Worm (Caenorhabditis elegans) whole organism, late embryonic: Measurements from ENCODE around the gene cec-4.
A peak's percentile ranks its signal among the peaks of the same experiment; 100 is the strongest.

Source experiments
- C38D4.7 ChIP-seq: fragments of 200-800 bp; sonication (Bioruptor generic); optimal IDR thresholded peaks from 2 replicates; lab custom pipeline; 2018; ENCODE audit warnings: mild to moderate bottlenecking, missing genetic modification characterization, moderate library complexity, missing compliant biosample characterization
- F13H6.1 ChIP-seq: sonication (generic microtip); optimal IDR thresholded peaks from 2 replicates; lab custom pipeline; 2016; ENCODE audit warnings: missing genetic modification characterization, missing compliant biosample characterization
- Y22D7AL.16 ChIP-seq: sonication (generic microtip); optimal IDR thresholded peaks from 2 replicates; lab custom pipeline; 2016; ENCODE audit warnings: missing genetic modification characterization, missing compliant biosample characterization
- ahr-1 ChIP-seq: sonication (generic microtip); optimal IDR thresholded peaks from 2 replicates; lab custom pipeline; 2016; ENCODE audit warnings: missing genetic modification characterization, missing compliant biosample characterization
- ama-1 ChIP-seq: fragments of 150-350 bp; optimal IDR thresholded peaks from 2 replicates; lab custom pipeline; 2014
- ceh-18 ChIP-seq: sonication (generic microtip); optimal IDR thresholded peaks from 2 replicates; lab custom pipeline; 2016; ENCODE audit warnings: missing genetic modification characterization, missing compliant biosample characterization
- ceh-19 ChIP-seq: fragments of 200-800 bp; sonication (Bioruptor generic); optimal IDR thresholded peaks from 2 replicates; lab custom pipeline; 2018; ENCODE audit warnings: mild to moderate bottlenecking, missing genetic modification characterization, missing compliant biosample characterization
- ceh-24 ChIP-seq: sonication (generic microtip); optimal IDR thresholded peaks from 2 replicates; lab custom pipeline; 2016; ENCODE audit warnings: mild to moderate bottlenecking, missing genetic modification characterization, missing compliant biosample characterization
- ceh-48 ChIP-seq: sonication (generic microtip); optimal IDR thresholded peaks from 2 replicates; lab custom pipeline; 2016; ENCODE audit warnings: missing genetic modification characterization, inconsistent platforms, missing compliant biosample characterization
- che-1 ChIP-seq: sonication (generic microtip); optimal IDR thresholded peaks from 2 replicates; lab custom pipeline; 2016; ENCODE audit warnings: mild to moderate bottlenecking, missing genetic modification characterization, missing compliant biosample characterization
- elt-2 ChIP-seq: sonication (generic microtip); optimal IDR thresholded peaks from 2 replicates; lab custom pipeline; 2016; ENCODE audit warnings: missing genetic modification reagents, missing genetic modification characterization, missing compliant biosample characterization
- ets-4 ChIP-seq: sonication (generic microtip); optimal IDR thresholded peaks from 2 replicates; lab custom pipeline; 2016; ENCODE audit warnings: missing genetic modification characterization, missing compliant biosample characterization
- fkh-10 ChIP-seq: fragments of 150-350 bp; optimal IDR thresholded peaks from 2 replicates; lab custom pipeline; 2014; ENCODE audit warnings: missing biosample characterization, missing genetic modification reagents, missing genetic modification characterization
- hlh-13 ChIP-seq: fragments of 200-800 bp; sonication (Bioruptor generic); optimal IDR thresholded peaks from 2 replicates; lab custom pipeline; 2018; ENCODE audit warnings: mild to moderate bottlenecking, missing genetic modification characterization, missing compliant biosample characterization
- lim-6 ChIP-seq: sonication (generic microtip); optimal IDR thresholded peaks from 2 replicates; lab custom pipeline; 2016; ENCODE audit warnings: missing genetic modification characterization, missing compliant biosample characterization
- madf-2 ChIP-seq: sonication (generic microtip); optimal IDR thresholded peaks from 2 replicates; lab custom pipeline; 2017; ENCODE audit warnings: missing genetic modification characterization, missing compliant biosample characterization
- nfya-1 ChIP-seq: sonication (generic microtip); optimal IDR thresholded peaks from 2 replicates; lab custom pipeline; 2017; ENCODE audit warnings: missing genetic modification characterization, mild to moderate bottlenecking, missing compliant biosample characterization, antibody characterized with exemption, moderate library complexity
- pha-2 ChIP-seq: sonication (generic microtip); optimal IDR thresholded peaks from 2 replicates; lab custom pipeline; 2017; ENCODE audit warnings: mild to moderate bottlenecking, missing genetic modification characterization, missing compliant biosample characterization
- pha-4 ChIP-seq: fragments of 150-350 bp; optimal IDR thresholded peaks from 2 replicates; lab custom pipeline; 2018; ENCODE audit warnings: missing biosample characterization, missing genetic modification reagents, missing genetic modification characterization
- ref-2 ChIP-seq: sonication (generic microtip); optimal IDR thresholded peaks from 2 replicates; lab custom pipeline; 2016; ENCODE audit warnings: missing genetic modification characterization, missing compliant biosample characterization
- rnt-1 ChIP-seq: sonication (generic microtip); optimal IDR thresholded peaks from 2 replicates; lab custom pipeline; 2016; ENCODE audit warnings: missing genetic modification characterization, missing compliant biosample characterization
- sox-4 ChIP-seq: sonication (generic microtip); optimal IDR thresholded peaks from 2 replicates; lab custom pipeline; 2017; ENCODE audit warnings: mild to moderate bottlenecking, missing genetic modification characterization, inconsistent platforms, missing compliant biosample characterization
- tbx-2 ChIP-seq: sonication (generic microtip); optimal IDR thresholded peaks from 2 replicates; lab custom pipeline; 2016; ENCODE audit warnings: missing genetic modification characterization, missing compliant biosample characterization
- ttx-3 ChIP-seq: sonication (generic microtip); optimal IDR thresholded peaks from 2 replicates; lab custom pipeline; 2016; ENCODE audit warnings: missing genetic modification reagents, missing genetic modification characterization, missing compliant biosample characterization
- unc-3 ChIP-seq, 2 experiments: fragments of 200-800 bp in 1 of 2; sonication (Bioruptor generic) in 1 of 2; sonication (generic microtip) in 1 of 2; conservative IDR thresholded peaks in 1 of 2; optimal IDR thresholded peaks in 1 of 2; 2 replicates each; pipeline versions ENCODE4 v1.3.6 to Lab custom; 2016 to 2022; ENCODE audit warnings: missing compliant biosample characterization in 2 of 2, missing genetic modification characterization in 2 of 2, missing genetic modification reagents in 1 of 2
- zip-5 ChIP-seq: sonication (generic microtip); optimal IDR thresholded peaks from 2 replicates; lab custom pipeline; 2016; ENCODE audit warnings: missing genetic modification characterization, missing compliant biosample characterization

The cec-4 gene

DNA sequence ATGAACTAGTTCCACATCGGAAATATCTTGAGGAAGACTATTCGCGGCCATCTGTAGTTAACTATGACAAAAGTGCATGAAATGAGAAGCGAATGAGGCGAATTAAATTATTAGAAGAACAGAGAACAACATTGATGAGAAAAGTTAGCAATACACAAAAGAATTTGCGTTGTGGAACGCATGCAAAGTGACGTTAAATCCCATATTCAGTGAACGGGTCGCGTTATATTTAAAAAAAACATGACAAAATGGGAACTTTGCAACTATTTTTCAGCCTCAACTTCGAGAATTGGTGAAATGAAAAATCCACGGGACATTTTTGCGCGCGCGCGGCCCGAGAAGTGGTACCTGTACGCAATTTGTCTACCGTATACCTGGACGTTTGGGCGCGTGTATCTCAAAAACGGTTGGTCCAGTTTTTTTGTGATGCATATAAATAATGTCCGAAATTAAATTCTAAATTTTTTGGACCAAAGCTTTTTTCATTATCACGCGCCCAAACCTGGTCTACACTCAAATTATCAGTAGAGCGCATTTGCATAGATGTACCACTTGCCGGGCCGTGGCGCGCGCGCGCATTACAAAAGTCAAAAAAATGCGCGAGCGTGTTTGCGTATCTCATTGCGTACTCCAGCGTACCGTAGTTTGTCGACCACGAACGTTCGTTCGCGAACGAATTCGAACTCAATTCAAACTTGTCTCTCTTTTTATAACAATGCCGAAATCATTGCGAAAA, 27.5 kb upstream of the cec-4 start, which contains the start of the genes cdd-2 and oef-1:
TSS of gene cdd-2 (minus strand) at position 51 of the 736 bp plus-strand sequence.
TSS of gene oef-1 (plus strand) at position 575 of the 736 bp plus-strand sequence.
- no peak for TF ChIP-seq ets-4 (tag; lab: Kevin White, UChicago)
- no peak for TF ChIP-seq ceh-48
- TF ChIP-seq zip-5 (tag; lab: Kevin White, UChicago) = no peak
- TF ChIP-seq ref-2 (tag; lab: Kevin White, UChicago) = no peak
- TF ChIP-seq pha-4 = no peak

DNA sequence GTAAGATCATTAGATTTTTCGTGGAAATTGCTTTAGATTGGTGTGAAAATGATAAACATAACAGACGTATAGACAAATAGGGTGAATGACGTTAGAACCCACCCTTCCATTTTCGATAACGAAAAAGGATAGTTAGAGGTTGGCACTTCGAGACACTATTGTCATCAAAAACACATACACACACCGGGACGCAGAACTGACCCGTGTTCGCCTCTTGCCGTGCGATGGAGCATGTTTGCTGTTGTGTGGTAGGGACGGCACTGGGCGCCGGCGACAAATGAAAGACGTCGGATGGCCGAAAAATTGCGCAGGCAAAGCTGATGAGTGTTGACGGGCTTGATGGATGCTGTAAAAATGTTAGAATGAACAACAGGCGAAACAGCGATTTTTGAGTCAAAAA, 25.7 kb upstream of the cec-4 start:
- TF ChIP-seq unc-3 (GFP tag; conservative IDR thresholded peaks at IDR 0.05; lab: Robert Waterston, UW) (no peak), unc-3 (tag; optimal IDR thresholded peaks at IDR 0.05; lab: Kevin White, UChicago) (no peak), ceh-24 (no peak), ama-1 (no peak), tbx-2 (tag; lab: Kevin White, UChicago) (peak; percentile 1)
- TF ChIP-seq, all 69 proteins: peak for 1

DNA sequence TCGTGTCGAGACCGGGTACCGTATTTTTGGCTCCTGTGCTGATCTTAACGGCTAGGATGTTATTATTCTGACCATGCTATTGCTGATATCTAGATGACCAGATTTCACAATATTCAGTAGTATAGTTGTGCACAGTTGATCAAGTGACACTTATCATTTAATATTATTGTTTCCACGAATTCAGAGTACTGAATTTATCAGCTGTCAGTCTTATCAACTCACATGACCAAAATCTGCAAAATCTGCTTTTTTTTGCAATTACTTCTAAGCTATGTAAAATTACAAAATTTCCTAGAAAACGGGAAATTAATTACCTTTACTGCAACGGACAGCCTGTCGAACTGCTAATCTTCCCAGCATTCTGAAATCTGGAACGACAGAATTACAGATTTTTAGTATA, 25.1 kb upstream of the cec-4 start, which contains the start of gene pam-1:
TSS of gene pam-1 (minus strand) at position 368 of the 400 bp plus-strand sequence.
- TF ChIP-seq ceh-19 (GFP tag; lab: Kevin White, UChicago) = no peak
- no peak for TF ChIP-seq fkh-10
- TF ChIP-seq tbx-2 (tag; lab: Kevin White, UChicago) = no peak

DNA sequence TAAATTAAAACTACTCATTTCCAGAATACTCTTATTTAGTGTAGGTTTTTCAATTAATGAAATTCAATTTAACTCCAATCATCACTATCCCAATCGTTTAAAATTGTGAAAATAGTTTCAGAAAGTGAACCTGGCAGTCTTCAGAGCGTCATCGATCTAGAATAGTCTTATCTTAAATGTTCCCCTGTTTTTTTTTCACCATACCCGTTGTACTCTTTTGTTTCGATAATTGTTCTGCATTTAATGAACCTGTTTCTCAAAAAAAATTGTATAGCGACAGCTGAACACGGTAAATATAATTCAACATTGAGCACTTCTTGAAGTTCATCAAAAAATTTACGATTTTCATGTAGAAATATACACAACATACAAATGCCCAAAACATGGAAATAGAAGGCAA, 24.3 kb upstream of the cec-4 start:
- TF ChIP-seq elt-2 (tag; lab: Kevin White, UChicago) (no peak), pha-2 (tag; lab: Kevin White, UChicago) (no peak), sox-4 (no peak), F13H6.1 (no peak), rnt-1 (tag; lab: Kevin White, UChicago) (no peak), madf-2 (tag; lab: Kevin White, UChicago) (no peak), ttx-3 (no peak), ceh-48 (no peak)

DNA sequence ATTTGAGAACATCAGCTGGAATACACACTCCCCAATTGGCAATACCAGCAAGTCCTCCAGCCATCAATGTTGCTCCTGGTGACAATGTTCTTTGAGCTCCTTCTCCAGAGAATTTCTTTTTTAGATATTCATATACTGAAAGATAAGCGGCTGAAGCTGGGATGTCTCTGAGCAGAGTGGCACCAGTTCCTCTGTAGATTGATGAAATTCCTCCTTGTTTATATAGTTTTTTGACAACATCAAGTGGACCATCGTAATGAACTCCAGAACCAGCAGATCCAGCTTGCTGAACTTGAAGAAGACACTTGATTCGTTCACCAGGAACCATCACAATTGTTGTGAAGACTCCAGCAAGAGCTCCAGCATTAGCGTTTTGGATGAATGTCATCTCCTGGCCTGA, 23.4 kb upstream of the cec-4 start:
- TF ChIP-seq ref-2 (tag; lab: Kevin White, UChicago) (no peak), C38D4.7 (no peak)

DNA sequence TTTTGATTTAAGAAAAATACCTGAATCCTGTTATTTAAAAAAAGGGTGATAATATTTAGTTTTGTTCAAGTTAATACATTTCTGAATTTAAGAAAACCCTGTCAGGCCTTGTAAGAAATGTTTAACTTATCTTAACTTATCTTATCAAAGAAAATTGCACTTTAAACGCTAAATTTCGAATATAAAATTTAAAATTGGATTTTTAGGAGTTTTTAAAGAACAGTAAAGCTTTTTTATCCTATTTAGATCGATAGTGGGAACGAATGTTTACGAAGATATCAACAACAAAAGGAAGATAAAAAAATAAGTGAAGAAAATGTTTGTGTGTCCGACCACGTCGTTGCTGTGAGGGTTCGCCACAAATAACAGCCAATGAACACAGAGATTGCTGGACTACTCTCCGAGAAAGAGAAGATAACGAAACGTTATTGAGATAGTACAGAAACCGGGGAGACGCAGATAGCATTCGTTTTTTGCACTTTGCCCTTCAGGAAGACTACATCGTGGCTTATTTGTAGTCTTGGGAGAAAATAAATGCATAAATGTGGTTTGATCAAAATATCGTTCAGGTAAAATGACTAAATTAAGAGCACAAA, 22.5 kb upstream of the cec-4 start, which contains the start of gene dif-1:
TSS of gene dif-1 (minus strand) at position 51 of the 596 bp plus-strand sequence.
- TF ChIP-seq pha-2 (tag; lab: Kevin White, UChicago) (no peak), nfya-1 (tag; lab: Kevin White, UChicago) (peak; percentile 33), ahr-1 (tag; lab: Kevin White, UChicago) (no peak), elt-2 (tag; lab: Kevin White, UChicago) (peak; percentile 82)
- TF ChIP-seq, all 69 proteins: peak for 2

DNA sequence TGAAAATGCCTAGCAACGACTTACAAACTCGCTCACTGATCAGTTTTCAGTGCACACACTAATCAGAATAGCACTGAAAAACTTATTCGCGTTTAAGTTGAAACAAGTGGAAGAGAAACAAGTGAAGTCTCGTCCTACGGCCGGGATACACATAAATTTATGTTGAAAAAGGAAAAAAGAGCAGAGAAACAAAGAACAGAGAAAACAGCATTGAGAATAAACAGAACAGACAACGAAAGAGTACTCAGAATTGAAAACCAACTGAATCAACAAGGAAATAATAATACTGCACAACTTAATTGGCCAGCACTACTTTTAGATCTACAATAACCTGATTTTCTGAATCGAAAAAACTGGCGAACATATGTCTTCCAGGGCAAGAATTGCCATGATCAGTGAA, 21.2 kb upstream of the cec-4 start, which contains the start of gene F49E8.6:
TSS of gene F49E8.6 (minus strand) at position 317 of the 400 bp plus-strand sequence.
- TF ChIP-seq hlh-13 (GFP tag; lab: Kevin White, UChicago) (no peak), Y22D7AL.16 (tag; lab: Kevin White, UChicago) (no peak), ceh-18 (tag; lab: Kevin White, UChicago) (no peak), lim-6 (tag; lab: Kevin White, UChicago) (no peak), che-1 (no peak)
